Worm (Caenorhabditis elegans) whole organism, late embryonic: ENCODE results near the gene M05D6.5.
A peak's percentile ranks its signal among the peaks of the same experiment; 100 is the strongest.

Source experiments
- C38D4.7 ChIP-seq: fragments of 200-800 bp; sonication (Bioruptor generic); optimal IDR thresholded peaks from 2 replicates; lab custom pipeline; 2018; ENCODE audit warnings: mild to moderate bottlenecking, missing genetic modification characterization, moderate library complexity, missing compliant biosample characterization
- K02D7.2 ChIP-seq: sonication (generic microtip); optimal IDR thresholded peaks from 2 replicates; lab custom pipeline; 2017; ENCODE audit warnings: mild to moderate bottlenecking, missing genetic modification characterization, missing compliant biosample characterization
- K09A11.1 ChIP-seq: sonication (generic microtip); optimal IDR thresholded peaks from 2 replicates; lab custom pipeline; 2017; ENCODE audit warnings: antibody characterized with exemption, mild to moderate bottlenecking, missing genetic modification characterization, missing compliant biosample characterization; ENCODE audit not compliant: insufficient read depth
- T23F11.4 ChIP-seq: fragments of 200-800 bp; sonication (Bioruptor generic); optimal IDR thresholded peaks from 2 replicates; lab custom pipeline; 2018; ENCODE audit warnings: mild to moderate bottlenecking, missing genetic modification characterization, missing compliant biosample characterization
- ahr-1 ChIP-seq: sonication (generic microtip); optimal IDR thresholded peaks from 2 replicates; lab custom pipeline; 2016; ENCODE audit warnings: missing genetic modification characterization, missing compliant biosample characterization
- ama-1 ChIP-seq: fragments of 150-350 bp; optimal IDR thresholded peaks from 2 replicates; lab custom pipeline; 2014
- ceh-18 ChIP-seq: sonication (generic microtip); optimal IDR thresholded peaks from 2 replicates; lab custom pipeline; 2016; ENCODE audit warnings: missing genetic modification characterization, missing compliant biosample characterization
- ceh-2 ChIP-seq: sonication (generic microtip); optimal IDR thresholded peaks from 2 replicates; lab custom pipeline; 2016; ENCODE audit warnings: missing genotype, missing genetic modification characterization, missing compliant biosample characterization
- ceh-22 ChIP-seq: sonication (generic microtip); optimal IDR thresholded peaks from 2 replicates; lab custom pipeline; 2017; ENCODE audit warnings: missing biosample characterization, missing genetic modification characterization
- ceh-34 ChIP-seq: sonication (generic microtip); optimal IDR thresholded peaks from 2 replicates; lab custom pipeline; 2016; ENCODE audit warnings: mild to moderate bottlenecking, missing genetic modification characterization, missing compliant biosample characterization
- ceh-45 ChIP-seq: fragments of 200-800 bp; sonication (Bioruptor generic); IDR thresholded peaks from 2 replicates; pipeline ENCODE4 v1.3.6; 2022; ENCODE audit warnings: missing genetic modification reagents, missing genetic modification characterization, missing compliant biosample characterization
- ceh-6 ChIP-seq: fragments of 200-800 bp; sonication (Bioruptor generic); optimal IDR thresholded peaks from 2 replicates; lab custom pipeline; 2018; ENCODE audit warnings: mild to moderate bottlenecking, missing genetic modification characterization, missing compliant biosample characterization
- che-1 ChIP-seq: sonication (generic microtip); optimal IDR thresholded peaks from 2 replicates; lab custom pipeline; 2016; ENCODE audit warnings: mild to moderate bottlenecking, missing genetic modification characterization, missing compliant biosample characterization
- dmd-4 ChIP-seq: sonication (generic microtip); optimal IDR thresholded peaks from 2 replicates; lab custom pipeline; 2016; ENCODE audit warnings: borderline replicate concordance, missing genetic modification characterization, missing compliant biosample characterization
- dve-1 ChIP-seq: sonication (generic microtip); optimal IDR thresholded peaks from 2 replicates; lab custom pipeline; 2017; ENCODE audit warnings: antibody characterized with exemption, mild to moderate bottlenecking, missing genetic modification characterization, missing compliant biosample characterization
- elt-2 ChIP-seq: sonication (generic microtip); optimal IDR thresholded peaks from 2 replicates; lab custom pipeline; 2016; ENCODE audit warnings: missing genetic modification reagents, missing genetic modification characterization, missing compliant biosample characterization
- ets-4 ChIP-seq: sonication (generic microtip); optimal IDR thresholded peaks from 2 replicates; lab custom pipeline; 2016; ENCODE audit warnings: missing genetic modification characterization, missing compliant biosample characterization
- eyg-1 ChIP-seq: sonication (generic microtip); optimal IDR thresholded peaks from 2 replicates; lab custom pipeline; 2016; ENCODE audit warnings: missing genotype, missing genetic modification characterization, missing compliant biosample characterization
- fkh-10 ChIP-seq: fragments of 150-350 bp; optimal IDR thresholded peaks from 2 replicates; lab custom pipeline; 2014; ENCODE audit warnings: missing biosample characterization, missing genetic modification reagents, missing genetic modification characterization
- hlh-30 ChIP-seq: sonication (generic microtip); optimal IDR thresholded peaks from 2 replicates; lab custom pipeline; 2017; ENCODE audit warnings: antibody characterized with exemption, missing genetic modification characterization, missing compliant biosample characterization; ENCODE audit not compliant: insufficient read depth
- hlh-6 ChIP-seq: sonication (generic microtip); optimal IDR thresholded peaks from 2 replicates; lab custom pipeline; 2016; ENCODE audit warnings: missing genotype, missing genetic modification characterization, missing compliant biosample characterization
- hlh-8 ChIP-seq: sonication (generic microtip); optimal IDR thresholded peaks from 2 replicates; lab custom pipeline; 2016; ENCODE audit warnings: missing genotype, missing genetic modification characterization, missing compliant biosample characterization
- lin-11 ChIP-seq: fragments of 200-800 bp; sonication (Bioruptor generic); optimal IDR thresholded peaks from 2 replicates; lab custom pipeline; 2018; ENCODE audit warnings: mild to moderate bottlenecking, missing genetic modification characterization, missing compliant biosample characterization
- mec-3 ChIP-seq: sonication (generic microtip); optimal IDR thresholded peaks from 2 replicates; lab custom pipeline; 2016; ENCODE audit warnings: borderline replicate concordance, missing genetic modification characterization, missing compliant biosample characterization
- nfya-1 ChIP-seq: sonication (generic microtip); optimal IDR thresholded peaks from 2 replicates; lab custom pipeline; 2017; ENCODE audit warnings: missing genetic modification characterization, mild to moderate bottlenecking, missing compliant biosample characterization, antibody characterized with exemption, moderate library complexity
- nhr-232 ChIP-seq: sonication (generic microtip); optimal IDR thresholded peaks from 2 replicates; lab custom pipeline; 2016; ENCODE audit warnings: missing genetic modification characterization, missing compliant biosample characterization
- pha-2 ChIP-seq: sonication (generic microtip); optimal IDR thresholded peaks from 2 replicates; lab custom pipeline; 2017; ENCODE audit warnings: mild to moderate bottlenecking, missing genetic modification characterization, missing compliant biosample characterization
- pqm-1 ChIP-seq: sonication (generic microtip); optimal IDR thresholded peaks from 2 replicates; lab custom pipeline; 2016; ENCODE audit warnings: missing genetic modification characterization, missing compliant biosample characterization
- pros-1 ChIP-seq: fragments of 150-350 bp; optimal IDR thresholded peaks from 2 replicates; lab custom pipeline; 2014; ENCODE audit warnings: missing biosample characterization, missing genetic modification reagents, missing genetic modification characterization
- ref-2 ChIP-seq: sonication (generic microtip); optimal IDR thresholded peaks from 2 replicates; lab custom pipeline; 2016; ENCODE audit warnings: missing genetic modification characterization, missing compliant biosample characterization
- sdc-2 ChIP-seq: sonication (generic microtip); optimal IDR thresholded peaks from 2 replicates; lab custom pipeline; 2016; ENCODE audit warnings: missing genotype, missing genetic modification characterization, missing compliant biosample characterization
- sox-4 ChIP-seq: sonication (generic microtip); optimal IDR thresholded peaks from 2 replicates; lab custom pipeline; 2017; ENCODE audit warnings: mild to moderate bottlenecking, missing genetic modification characterization, inconsistent platforms, missing compliant biosample characterization
- syd-9 ChIP-seq: sonication (generic microtip); optimal IDR thresholded peaks from 2 replicates; lab custom pipeline; 2016; ENCODE audit warnings: mild to moderate bottlenecking, missing genetic modification characterization, moderate library complexity, missing compliant biosample characterization
- tbx-2 ChIP-seq: sonication (generic microtip); optimal IDR thresholded peaks from 2 replicates; lab custom pipeline; 2016; ENCODE audit warnings: missing genetic modification characterization, missing compliant biosample characterization
- tbx-7 ChIP-seq: sonication (generic microtip); optimal IDR thresholded peaks from 2 replicates; lab custom pipeline; 2016; ENCODE audit warnings: missing genotype, missing genetic modification characterization, missing compliant biosample characterization
- ttx-3 ChIP-seq: sonication (generic microtip); optimal IDR thresholded peaks from 2 replicates; lab custom pipeline; 2016; ENCODE audit warnings: missing genetic modification reagents, missing genetic modification characterization, missing compliant biosample characterization
- unc-3 ChIP-seq, 2 experiments: fragments of 200-800 bp in 1 of 2; sonication (Bioruptor generic) in 1 of 2; sonication (generic microtip) in 1 of 2; conservative IDR thresholded peaks in 1 of 2; optimal IDR thresholded peaks in 1 of 2; 2 replicates each; pipeline versions ENCODE4 v1.3.6 to Lab custom; 2016 to 2022; ENCODE audit warnings: missing compliant biosample characterization in 2 of 2, missing genetic modification characterization in 2 of 2, missing genetic modification reagents in 1 of 2
- unc-42 ChIP-seq: sonication (generic microtip); optimal IDR thresholded peaks from 2 replicates; lab custom pipeline; 2016; ENCODE audit warnings: missing genotype, missing genetic modification characterization, missing compliant biosample characterization
- unc-86 ChIP-seq: sonication (generic microtip); optimal IDR thresholded peaks from 2 replicates; lab custom pipeline; 2016; ENCODE audit warnings: missing genetic modification characterization, missing compliant biosample characterization

Gene M05D6.5

DNA sequence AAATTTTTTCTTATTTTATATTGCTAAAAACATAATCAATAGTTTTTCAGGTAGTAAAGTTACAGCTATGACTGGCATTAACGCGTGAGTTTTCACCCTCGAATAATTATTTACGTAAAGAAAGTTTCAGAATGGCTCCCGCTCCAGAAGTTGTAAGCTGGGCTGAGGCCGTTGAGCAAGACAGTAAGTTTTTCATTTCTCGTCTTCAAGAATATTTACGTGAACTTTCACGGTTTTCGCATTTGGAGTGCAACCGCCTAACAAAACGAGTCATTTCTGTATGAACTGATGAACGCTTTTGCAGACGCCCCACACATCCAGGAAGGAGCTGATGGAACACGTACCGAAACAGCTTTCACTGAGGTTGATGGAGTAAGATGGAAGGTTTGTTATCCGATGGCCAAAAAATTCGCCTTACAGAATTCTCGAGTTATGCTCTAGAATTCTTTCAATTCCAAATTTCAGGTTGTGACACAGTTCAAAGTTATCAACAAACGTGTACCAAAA, 39.2 kb downstream of the M05D6.5 start, which contains the start of gene eif-3.G:
TSS of gene eif-3.G (plus strand) at position 51 of the 507 bp plus-strand sequence.
- TF ChIP-seq lin-11 (tag; lab: Kevin White, UChicago) (no peak), sox-4 (tag; lab: Kevin White, UChicago) (no peak), ceh-34 (no peak)
- TF ChIP-seq, all 69 proteins: peak for 0

DNA sequence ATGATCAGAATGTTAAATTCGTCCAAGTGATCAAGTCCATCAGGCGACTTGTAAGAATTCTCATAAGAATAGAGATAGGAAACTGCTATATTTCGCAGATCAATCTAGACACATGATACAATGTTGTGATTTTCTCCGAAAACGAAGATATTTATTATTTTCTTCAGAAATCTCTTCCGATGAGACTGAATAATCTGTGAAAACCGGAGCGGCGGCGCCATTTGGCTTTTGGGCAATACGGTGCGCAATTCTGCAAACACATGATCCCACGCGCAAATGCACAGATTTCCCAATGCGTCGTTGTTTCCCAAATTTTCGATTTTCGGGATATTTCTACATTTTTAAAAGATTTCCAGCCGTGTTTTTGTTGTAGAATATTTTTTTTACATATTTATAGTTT, 39.8 kb downstream of the M05D6.5 start:
- TF ChIP-seq eyg-1 (tag; lab: Kevin White, UChicago) = no peak
- no peak for TF ChIP-seq ceh-18 (tag; lab: Kevin White, UChicago)
- no peak for TF ChIP-seq nhr-232 (tag; lab: Kevin White, UChicago)
- no peak for TF ChIP-seq pqm-1
- no peak for TF ChIP-seq C38D4.7 (GFP tag; lab: Kevin White, UChicago)
- no peak for TF ChIP-seq unc-42 (tag; lab: Kevin White, UChicago)
- no peak for TF ChIP-seq ahr-1 (tag; lab: Kevin White, UChicago)
- peak; percentile 14 for TF ChIP-seq unc-86 (tag; lab: Kevin White, UChicago)
- no peak for TF ChIP-seq ceh-45 (GFP tag; lab: Robert Waterston, UW)
- peak; percentile 14 for TF ChIP-seq tbx-2
- no peak for TF ChIP-seq pha-2 (tag; lab: Kevin White, UChicago)
- no peak for TF ChIP-seq che-1 (tag; lab: Kevin White, UChicago)
- peak; percentile 35 for TF ChIP-seq dve-1 (tag; lab: Kevin White, UChicago)
- TF ChIP-seq dmd-4 = no peak
- no peak for TF ChIP-seq hlh-6
- TF ChIP-seq syd-9 (tag; lab: Kevin White, UChicago) = no peak
- no peak for TF ChIP-seq ref-2 (tag; lab: Kevin White, UChicago)
- peak; percentile 28 for TF ChIP-seq nfya-1 (tag; lab: Kevin White, UChicago)
- no peak for TF ChIP-seq pros-1 (tag; lab: Kevin White, UChicago)
- peak; percentile 25 for TF ChIP-seq elt-2 (tag; lab: Kevin White, UChicago)
- TF ChIP-seq fkh-10 (GFP tag; lab: Kevin White, UChicago) = no peak
- TF ChIP-seq hlh-8 (tag; lab: Kevin White, UChicago) = no peak
- TF ChIP-seq unc-3 (GFP tag; conservative IDR thresholded peaks at IDR 0.05; lab: Robert Waterston, UW) = no peak
- peak; percentile 10 for TF ChIP-seq unc-3 (tag; optimal IDR thresholded peaks at IDR 0.05; lab: Kevin White, UChicago)
- no peak for TF ChIP-seq ceh-22 (tag; lab: Kevin White, UChicago)
- no peak for TF ChIP-seq K02D7.2 (tag; lab: Kevin White, UChicago)
- no peak for TF ChIP-seq ets-4 (tag; lab: Kevin White, UChicago)

DNA sequence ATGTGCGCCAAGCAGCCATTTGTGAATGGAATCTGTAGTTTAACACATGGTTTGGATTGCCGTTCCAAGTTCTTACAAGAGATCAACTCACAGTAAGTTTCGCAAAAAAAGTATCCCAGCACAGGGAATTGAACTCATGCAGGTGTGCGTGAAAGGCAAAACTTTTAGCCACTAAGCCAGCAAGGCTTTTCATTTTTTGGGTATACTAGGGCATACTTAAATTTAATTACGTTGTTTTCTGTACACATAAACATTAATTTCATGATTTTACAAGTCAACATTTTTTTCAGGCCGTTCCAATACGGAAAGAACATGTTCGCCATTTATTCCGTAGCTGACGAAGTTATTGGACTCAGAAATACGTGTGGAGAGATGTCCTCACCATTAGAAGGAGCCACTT, 40.5 kb downstream of the M05D6.5 start:
- TF ChIP-seq unc-3 (GFP tag; conservative IDR thresholded peaks at IDR 0.05; lab: Robert Waterston, UW) (no peak), unc-3 (tag; optimal IDR thresholded peaks at IDR 0.05; lab: Kevin White, UChicago) (no peak), tbx-7 (tag; lab: Kevin White, UChicago) (no peak), mec-3 (tag; lab: Kevin White, UChicago) (no peak), ceh-2 (tag; lab: Kevin White, UChicago) (no peak)

DNA sequence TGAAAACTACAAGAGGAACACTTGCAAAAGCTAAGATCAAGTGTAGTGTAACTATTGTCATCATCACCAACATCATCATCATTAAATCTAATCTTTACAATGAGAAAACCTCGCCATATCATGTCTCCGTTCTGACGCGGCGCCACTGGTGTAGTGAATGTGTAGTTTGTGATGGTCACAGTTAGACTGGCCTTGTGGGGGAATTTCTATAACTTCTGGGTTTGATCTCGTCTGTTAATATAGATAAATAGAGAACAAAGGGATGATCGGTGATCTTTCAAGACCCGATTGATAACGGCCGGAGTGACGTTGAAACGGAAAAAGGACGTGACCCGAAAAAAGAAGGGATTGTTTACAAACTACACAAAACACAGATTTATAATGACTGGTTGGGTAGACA, 41.2 kb downstream of the M05D6.5 start:
- TF ChIP-seq ceh-6 (GFP tag; lab: Kevin White, UChicago) (no peak), T23F11.4 (GFP tag; lab: Kevin White, UChicago) (no peak), ama-1 (no peak), che-1 (tag; lab: Kevin White, UChicago) (no peak), K09A11.1 (tag; lab: Kevin White, UChicago) (no peak), dmd-4 (no peak), ceh-18 (tag; lab: Kevin White, UChicago) (no peak), hlh-30 (tag; lab: Kevin White, UChicago) (no peak), sdc-2 (no peak), ttx-3 (tag; lab: Kevin White, UChicago) (no peak)
- TF ChIP-seq, all 69 proteins: peak for 0
